Worm (Caenorhabditis elegans): ENCODE measurements around the gene F10B5.2.

The F10B5.2 gene

DNA sequence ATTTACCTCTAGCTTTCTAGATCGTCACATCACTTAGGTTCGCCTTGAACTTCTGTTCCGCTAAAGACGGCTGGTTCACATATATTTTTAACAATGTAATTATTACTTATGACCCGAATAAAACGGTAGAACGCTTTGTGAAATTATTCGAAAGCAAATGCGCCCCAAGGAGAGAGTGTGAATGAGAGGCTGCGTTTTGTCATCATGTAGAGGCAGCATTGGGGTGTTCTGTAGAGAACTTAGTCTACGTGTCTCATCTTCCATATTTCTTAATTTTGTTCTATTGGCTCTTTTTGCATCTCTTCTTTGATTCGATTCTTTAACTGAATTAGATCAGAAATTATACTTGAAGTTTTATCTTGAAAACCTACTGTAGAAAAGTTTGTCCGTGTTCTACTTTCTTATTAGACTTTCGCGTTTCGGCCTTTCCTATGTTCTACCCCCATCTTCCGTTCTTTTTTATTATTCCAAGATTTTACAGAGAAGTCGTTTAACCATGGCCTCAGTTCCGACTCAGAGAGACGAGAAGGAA, 6.5 kb upstream of the F10B5.2 start, which contains the start of gene cdc-48.2:
Gene cdc-48.2, plus strand, starts transcription at position 482 of the 532 bp plus-strand sequence.
- peak; percentile 4 for TF ChIP-seq lin-14 (GFP tag; optimal IDR thresholded peaks at IDR 0.05)
- no peak for TF ChIP-seq pqm-1 (tag; optimal IDR thresholded peaks at IDR 0.05)
- no peak for TF ChIP-seq mdl-1 (tag; optimal IDR thresholded peaks at IDR 0.05)
- TF ChIP-seq lin-35 (GFP tag; optimal IDR thresholded peaks at IDR 0.05): peak; percentile 5 to 30
- peak in 1 of 2 experiments; percentile 36 for TF ChIP-seq lsy-2 (tag; optimal IDR thresholded peaks at IDR 0.05)
- TF ChIP-seq dpl-1 (GFP tag; optimal IDR thresholded peaks at IDR 0.05): peak in 1 of 3 experiments; percentile 4
- no peak for TF ChIP-seq ets-5 (GFP tag; IDR thresholded peaks at IDR 0.05)
- peak; percentile 96 for TF ChIP-seq skn-1 (tag; optimal IDR thresholded peaks at IDR 0.05)
- TF ChIP-seq efl-1 (optimal IDR thresholded peaks at IDR 0.05): no peak
- peak; percentile 5 to 10 for TF ChIP-seq efl-1 (GFP tag; optimal IDR thresholded peaks at IDR 0.05 in 1 of 2)
- TF ChIP-seq blmp-1 (tag; optimal IDR thresholded peaks at IDR 0.05): peak; percentile 36
- no peak for TF ChIP-seq irx-1 (tag; optimal IDR thresholded peaks at IDR 0.05)

DNA sequence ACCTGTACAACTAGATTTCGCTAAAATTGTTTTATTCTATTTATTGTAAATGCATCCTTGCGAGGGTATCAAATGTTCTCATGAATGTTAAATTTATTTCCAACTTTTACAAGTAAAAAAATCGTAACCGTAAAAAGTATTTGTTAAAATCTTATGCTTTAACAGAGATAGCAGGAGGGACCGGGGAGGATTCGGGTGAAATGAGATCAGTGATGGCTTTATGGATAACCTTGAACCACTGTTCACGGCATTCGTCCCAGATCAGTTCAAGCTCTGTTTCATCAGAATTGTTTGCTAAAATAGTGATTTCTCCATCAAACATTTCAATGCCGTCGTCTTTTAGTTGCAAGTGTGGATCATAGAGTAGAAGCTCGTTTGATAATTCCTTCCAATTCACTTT, 3.4 kb upstream of the F10B5.2 start:
- TF ChIP-seq unc-130 (tag; optimal IDR thresholded peaks at IDR 0.05) (no peak), zip-4 (GFP tag; optimal IDR thresholded peaks at IDR 0.05) (no peak), swsn-7 (tag; optimal IDR thresholded peaks at IDR 0.05) (no peak), F16B12.6 (tag; optimal IDR thresholded peaks at IDR 0.05) (no peak), blmp-1 (tag; optimal IDR thresholded peaks at IDR 0.05) (no peak), C34B4.2 (tag; optimal IDR thresholded peaks at IDR 0.05) (no peak), jun-1 (tag; optimal IDR thresholded peaks at IDR 0.05) (no peak), zag-1 (tag; optimal IDR thresholded peaks at IDR 0.05) (no peak), mab-9 (GFP tag; IDR thresholded peaks at IDR 0.05) (no peak), fkh-4 (tag; optimal IDR thresholded peaks at IDR 0.05; ENCODE audit: borderline replicate concordance) (no peak), nhr-19 (GFP tag; conservative IDR thresholded peaks at IDR 0.05) (no peak), dsc-1 (tag; optimal IDR thresholded peaks at IDR 0.05) (no peak), lin-35 (GFP tag; optimal IDR thresholded peaks at IDR 0.05) (no peak), elt-2 (tag; optimal IDR thresholded peaks at IDR 0.05) (no peak), nhr-77 (tag; optimal IDR thresholded peaks at IDR 0.05) (no peak), hpl-2 (GFP tag; optimal IDR thresholded peaks at IDR 0.05) (no peak), ztf-11 (tag; optimal IDR thresholded peaks at IDR 0.05) (no peak), ceh-88 (GFP tag; IDR thresholded peaks at IDR 0.05) (no peak), efl-1 (optimal IDR thresholded peaks at IDR 0.05) (no peak), efl-1 (GFP tag; optimal IDR thresholded peaks at IDR 0.05 in 1 of 2) (no peak), nhr-28 (tag; optimal IDR thresholded peaks at IDR 0.05) (no peak)

ce11 chrII:8143278-8143931, 1.2 kb upstream of the F10B5.2 start, which contains the start of the genes ints-11 and rpl-10:
Gene ints-11, minus strand, starts transcription at chrII:8143478.
Gene rpl-10, plus strand, starts transcription at chrII:8143881.
- TF ChIP-seq tbx-2 (tag; optimal IDR thresholded peaks at IDR 0.05): peak; percentile 19
- TF ChIP-seq lir-3 (tag; optimal IDR thresholded peaks at IDR 0.05; ENCODE audit: poor library complexity): no peak
- peak in 2 of 3 experiments; percentile 28 to 63 for TF ChIP-seq ceh-82 (tag; optimal IDR thresholded peaks at IDR 0.05)
- peak; percentile 41 for TF ChIP-seq nhr-47 (tag; optimal IDR thresholded peaks at IDR 0.05)
- peak; percentile 51 to 74 (median 71) for TF ChIP-seq dpl-1 (GFP tag; optimal IDR thresholded peaks at IDR 0.05)
- TF ChIP-seq nhr-19 (GFP tag; conservative IDR thresholded peaks at IDR 0.05): 0 out of 2 replicates have a peak, but pooled peaks have one; percentile 23
- TF ChIP-seq swsn-7 (tag; optimal IDR thresholded peaks at IDR 0.05): peak; percentile 29
- peak; percentile 31 for TF ChIP-seq isw-1 (GFP tag; IDR thresholded peaks at IDR 0.05)
- TF ChIP-seq elt-3 (tag; optimal IDR thresholded peaks at IDR 0.05): peak in 1 of 6 experiments; percentile 33
- TF ChIP-seq blmp-1 (tag; optimal IDR thresholded peaks at IDR 0.05): peak; percentile 66
- TF ChIP-seq nhr-12 (tag; optimal IDR thresholded peaks at IDR 0.05): no peak
- TF ChIP-seq fos-1 (tag; optimal IDR thresholded peaks at IDR 0.05): no peak
- peak; percentile 73 for TF ChIP-seq snu-23 (GFP tag; optimal IDR thresholded peaks at IDR 0.05)
- TF ChIP-seq efl-1 (optimal IDR thresholded peaks at IDR 0.05): peak; percentile 67 to 74
- TF ChIP-seq efl-1 (GFP tag; optimal IDR thresholded peaks at IDR 0.05 in 1 of 2): peak; percentile 70 to 90
- peak; percentile 27 for TF ChIP-seq nhr-20 (tag; optimal IDR thresholded peaks at IDR 0.05)
- no peak for TF ChIP-seq aha-1 (tag; optimal IDR thresholded peaks at IDR 0.05)
- no peak for TF ChIP-seq ces-1 (GFP tag; optimal IDR thresholded peaks at IDR 0.05)
- TF ChIP-seq unc-98 (GFP tag; IDR thresholded peaks at IDR 0.05): no peak
- TF ChIP-seq lsy-2 (tag; optimal IDR thresholded peaks at IDR 0.05): peak; percentile 89 to 98
- TF ChIP-seq nhr-77 (tag; optimal IDR thresholded peaks at IDR 0.05): no peak
- TF ChIP-seq lin-35 (GFP tag; optimal IDR thresholded peaks at IDR 0.05): peak; percentile 79 to 83
- peak; percentile 72 for TF ChIP-seq mep-1 (tag; optimal IDR thresholded peaks at IDR 0.05)
- peak; percentile 72 for TF ChIP-seq nhr-85 (tag)
- TF ChIP-seq xbp-1 (tag; optimal IDR thresholded peaks at IDR 0.05): peak; percentile 48
- peak; percentile 83 for TF ChIP-seq F16B12.6 (tag; optimal IDR thresholded peaks at IDR 0.05)
- no peak for TF ChIP-seq ceh-90 (tag; optimal IDR thresholded peaks at IDR 0.05)
- TF ChIP-seq alr-1 (tag; optimal IDR thresholded peaks at IDR 0.05; ENCODE audit: borderline replicate concordance): no peak

Measured in whole organism, L1 larva.